Fruit fly (Drosophila melanogaster): ENCODE data around the gene tant.

Gene tant

DNA sequence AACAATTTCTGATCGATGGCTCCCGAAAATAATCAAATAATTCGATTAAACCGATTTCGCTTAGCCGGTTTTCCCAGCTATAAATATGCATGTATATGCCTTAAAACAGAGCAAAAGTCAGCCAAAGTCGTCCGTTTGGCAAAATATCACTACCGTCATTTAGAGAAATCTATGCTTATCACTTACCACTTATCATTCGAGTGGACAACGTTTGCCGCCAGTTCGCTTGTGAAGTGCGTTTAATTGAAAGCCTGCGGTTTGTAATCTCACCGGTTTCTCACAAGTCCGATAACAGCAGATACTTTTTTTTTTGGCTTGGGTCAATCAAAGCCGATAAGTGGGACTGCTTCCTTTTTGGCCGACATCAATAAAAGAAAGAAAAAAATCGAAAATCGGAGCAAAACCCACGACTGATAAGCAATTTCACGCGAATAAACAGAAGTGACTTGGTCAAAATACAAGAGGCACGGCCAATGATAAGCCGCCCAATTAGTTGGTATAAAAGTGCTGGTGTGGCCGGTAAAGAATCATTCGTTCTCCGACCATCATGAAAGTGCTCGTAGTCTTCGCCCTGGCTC is 4.6 kb upstream of the tant start, which contains the start of gene Jon65Aiii (continued):
- TF ChIP-seq BEAF-32 (GFP tag; optimal IDR thresholded peaks at IDR 0.05) (no peak), CG10543 (GFP tag; optimal IDR thresholded peaks at IDR 0.05) (no peak), CG6765 (GFP tag; optimal IDR thresholded peaks at IDR 0.05) (no peak), sens (GFP tag) (no peak), corto (GFP tag; optimal IDR thresholded peaks at IDR 0.05) (no peak), Bgb (GFP tag; IDR thresholded peaks at IDR 0.05; ENCODE audit: partially characterized antibody) (no peak), Rfx (GFP tag; IDR thresholded peaks at IDR 0.05) (no peak), seq (GFP tag; IDR thresholded peaks at IDR 0.05) (no peak), Dbx (GFP tag; IDR thresholded peaks at IDR 0.05) (no peak), Mad (GFP tag; optimal IDR thresholded peaks at IDR 0.05) (no peak), Hey (tag; optimal IDR thresholded peaks at IDR 0.05) (peak; percentile 99), stwl (tag; optimal IDR thresholded peaks at IDR 0.05) (no peak), Spps (tag; optimal IDR thresholded peaks at IDR 0.05) (no peak), Nf-YA (GFP tag; IDR thresholded peaks at IDR 0.05) (no peak), CG11504 (tag; optimal IDR thresholded peaks at IDR 0.05) (no peak), sim (GFP tag; IDR thresholded peaks at IDR 0.05) (no peak), sima (GFP tag; optimal IDR thresholded peaks at IDR 0.05) (no peak), crol (GFP tag; IDR thresholded peaks at IDR 0.05) (no peak), rib (GFP tag; IDR thresholded peaks at IDR 0.05) (no peak), aop (GFP tag; IDR thresholded peaks at IDR 0.05) (no peak), CG17568 (GFP tag; optimal IDR thresholded peaks at IDR 0.05) (no peak), ken (GFP tag; IDR thresholded peaks at IDR 0.05) (no peak), CG8359 (GFP tag; optimal IDR thresholded peaks at IDR 0.05; ENCODE audit: borderline replicate concordance) (no peak), gro (GFP tag; optimal IDR thresholded peaks at IDR 0.05) (peak; percentile 76), CG33557 (GFP tag; optimal IDR thresholded peaks at IDR 0.05) (no peak), ind (GFP tag; optimal IDR thresholded peaks at IDR 0.05) (no peak), CG9932 (GFP tag; IDR thresholded peaks at IDR 0.05) (no peak), MBD-R2 (GFP tag; IDR thresholded peaks at IDR 0.05) (no peak), exex (tag; optimal IDR thresholded peaks at IDR 0.05) (peak; percentile 99), pnt (GFP tag; optimal IDR thresholded peaks at IDR 0.05) (no peak), CG2678 (tag; optimal IDR thresholded peaks at IDR 0.05) (no peak), CG8388 (GFP tag; optimal IDR thresholded peaks at IDR 0.05) (no peak), CG3163 (GFP tag; optimal IDR thresholded peaks at IDR 0.05) (no peak), odd (GFP tag; optimal IDR thresholded peaks at IDR 0.05) (no peak), PHDP (tag; optimal IDR thresholded peaks at IDR 0.05) (no peak), CG9876 (GFP tag; optimal IDR thresholded peaks at IDR 0.05) (no peak), CG18764 (GFP tag; optimal IDR thresholded peaks at IDR 0.05) (no peak), CG1529 (GFP tag; optimal IDR thresholded peaks at IDR 0.05) (no peak), chinmo (GFP tag; IDR thresholded peaks at IDR 0.05; ENCODE audit: partially characterized antibody) (no peak), grn (GFP tag; optimal IDR thresholded peaks at IDR 0.05) (peak; percentile 83), zfh1 (GFP tag; IDR thresholded peaks at IDR 0.05) (no peak), mirr (GFP tag; optimal IDR thresholded peaks at IDR 0.05) (peak; percentile 88), E2f1 (GFP tag; IDR thresholded peaks at IDR 0.05) (no peak), zf30C (GFP tag; optimal IDR thresholded peaks at IDR 0.05) (no peak), klu (GFP tag; IDR thresholded peaks at IDR 0.05) (no peak), CG14710 (tag; optimal IDR thresholded peaks at IDR 0.05) (no peak), CG17186 (GFP tag; optimal IDR thresholded peaks at IDR 0.05) (no peak), slou (GFP tag; optimal IDR thresholded peaks at IDR 0.05) (no peak), fd3F (GFP tag; optimal IDR thresholded peaks at IDR 0.05) (no peak), pros (GFP tag; optimal IDR thresholded peaks at IDR 0.05) (no peak), CG18262 (tag; optimal IDR thresholded peaks at IDR 0.05) (no peak), CG2120 (GFP tag; optimal IDR thresholded peaks at IDR 0.05) (no peak)

All from whole organism, embryonic.